Worm (Caenorhabditis elegans): Measurements from ENCODE around the gene Y81B9A.3.

Y81B9A.3 gene

ce11 chrX:9191795-9192494, 9.7 kb downstream of the Y81B9A.3 start, which contains the start of gene Y81B9A.1:
TSS of gene Y81B9A.1 (plus strand) at chrX:9192444.
- TF ChIP-seq ahr-1 (tag; optimal IDR thresholded peaks at IDR 0.05) (no peak), nfya-1 (tag; optimal IDR thresholded peaks at IDR 0.05) (no peak), rnt-1 (tag; optimal IDR thresholded peaks at IDR 0.05) (no peak), pha-4 (tag; optimal IDR thresholded peaks at IDR 0.05) (no peak), ama-1 (optimal IDR thresholded peaks at IDR 0.05) (no peak), nhr-232 (tag; optimal IDR thresholded peaks at IDR 0.05) (no peak), hlh-8 (tag; optimal IDR thresholded peaks at IDR 0.05) (no peak), tbx-2 (tag; optimal IDR thresholded peaks at IDR 0.05) (no peak), ceh-31 (tag; optimal IDR thresholded peaks at IDR 0.05) (no peak), ceh-45 (GFP tag; IDR thresholded peaks at IDR 0.05) (no peak), pros-1 (tag; optimal IDR thresholded peaks at IDR 0.05) (no peak), madf-2 (tag; optimal IDR thresholded peaks at IDR 0.05) (no peak), ceh-22 (tag; optimal IDR thresholded peaks at IDR 0.05) (no peak), pax-1 (tag; optimal IDR thresholded peaks at IDR 0.05) (no peak), dmd-4 (tag; optimal IDR thresholded peaks at IDR 0.05; ENCODE audit: borderline replicate concordance) (no peak), K02D7.2 (tag; optimal IDR thresholded peaks at IDR 0.05) (no peak), unc-42 (tag; optimal IDR thresholded peaks at IDR 0.05) (no peak), ceh-18 (tag; optimal IDR thresholded peaks at IDR 0.05) (no peak), lim-6 (tag; optimal IDR thresholded peaks at IDR 0.05) (no peak), pha-2 (tag; optimal IDR thresholded peaks at IDR 0.05) (no peak)

ce11 chrX:9194081-9194480, 11.8 kb downstream of the Y81B9A.3 start:
- TF ChIP-seq pha-4 (tag; optimal IDR thresholded peaks at IDR 0.05) (no peak), ahr-1 (tag; optimal IDR thresholded peaks at IDR 0.05) (no peak), hlh-13 (GFP tag; optimal IDR thresholded peaks at IDR 0.05) (no peak), eyg-1 (tag; optimal IDR thresholded peaks at IDR 0.05) (no peak), fax-1 (tag; optimal IDR thresholded peaks at IDR 0.05) (no peak), ztf-16 (tag; optimal IDR thresholded peaks at IDR 0.05) (no peak), C08G9.2 (tag; optimal IDR thresholded peaks at IDR 0.05) (no peak), fkh-6 (tag; optimal IDR thresholded peaks at IDR 0.05) (no peak), unc-3 (GFP tag; conservative IDR thresholded peaks at IDR 0.05) (no peak), unc-3 (tag; optimal IDR thresholded peaks at IDR 0.05) (no peak), mec-3 (tag; optimal IDR thresholded peaks at IDR 0.05; ENCODE audit: borderline replicate concordance) (no peak), ceh-22 (tag; optimal IDR thresholded peaks at IDR 0.05) (no peak), nhr-232 (tag; optimal IDR thresholded peaks at IDR 0.05) (no peak), ceh-14 (tag; optimal IDR thresholded peaks at IDR 0.05) (no peak)

ce11 chrX:9195375-9196098, 13.3 kb downstream of the Y81B9A.3 start:
- TF ChIP-seq ceh-24 (tag; optimal IDR thresholded peaks at IDR 0.05) (no peak), pha-2 (tag; optimal IDR thresholded peaks at IDR 0.05) (no peak), ceh-48 (tag; optimal IDR thresholded peaks at IDR 0.05) (no peak), pax-1 (tag; optimal IDR thresholded peaks at IDR 0.05) (no peak), ceh-19 (GFP tag; optimal IDR thresholded peaks at IDR 0.05) (no peak), tbx-7 (tag; optimal IDR thresholded peaks at IDR 0.05) (no peak), K02D7.2 (tag; optimal IDR thresholded peaks at IDR 0.05) (no peak), madf-2 (tag; optimal IDR thresholded peaks at IDR 0.05) (no peak), nfya-1 (tag; optimal IDR thresholded peaks at IDR 0.05) (no peak), npax-4 (tag; optimal IDR thresholded peaks at IDR 0.05) (no peak), ceh-6 (GFP tag; optimal IDR thresholded peaks at IDR 0.05) (no peak), F13H6.1 (tag; optimal IDR thresholded peaks at IDR 0.05) (no peak), odd-2 (tag; optimal IDR thresholded peaks at IDR 0.05) (no peak), hlh-8 (tag; optimal IDR thresholded peaks at IDR 0.05) (no peak), ceh-34 (tag; optimal IDR thresholded peaks at IDR 0.05) (no peak)
